Fruit fly (Drosophila melanogaster) whole organism, embryonic: ENCODE measurements around the gene LSm7.
A peak's percentile ranks its signal among the peaks of the same experiment; 100 is the strongest.

Experiments used
- Adf1 ChIP-seq: fragments of 200-800 bp; sonication (Bioruptor generic); IDR thresholded peaks from 2 replicates; pipeline ENCODE4 v1.3.6; 2022; ENCODE audit warnings: missing biosample characterization, missing genetic modification characterization
- Awh ChIP-seq: fragments of 200-800 bp; sonication (Bioruptor generic); IDR thresholded peaks from 2 replicates; pipeline ENCODE4, ENCODE4 v1.3.6; 2022; ENCODE audit warnings: missing biosample characterization, missing genetic modification characterization
- CG12299 ChIP-seq: fragments of 200-800 bp; sonication (Bioruptor generic); optimal IDR thresholded peaks from 2 replicates; lab custom pipeline; 2018; ENCODE audit warnings: missing biosample characterization, mild to moderate bottlenecking, missing genetic modification characterization
- CG12659 ChIP-seq: fragments of 200-800 bp; sonication (Bioruptor generic); optimal IDR thresholded peaks from 3 replicates; lab custom pipeline; 2017; ENCODE audit warnings: mild to moderate bottlenecking, missing biosample characterization, missing genetic modification reagents, missing genetic modification characterization
- CG14860 ChIP-seq: fragments of 200-800 bp; sonication (Bioruptor generic); IDR thresholded peaks from 3 replicates; pipeline ENCODE4 v1.3.6; 2022; ENCODE audit warnings: missing biosample characterization, missing genetic modification characterization; ENCODE audit not compliant: partially characterized antibody
- CG15514 ChIP-seq: fragments of 200-800 bp; sonication (Bioruptor generic); optimal IDR thresholded peaks from 3 replicates; lab custom pipeline; 2017; ENCODE audit warnings: missing biosample characterization, missing genetic modification characterization, mild to moderate bottlenecking, moderate library complexity, missing genetic modification reagents
- CG17568 ChIP-seq: fragments of 200-800 bp; sonication (Bioruptor generic); optimal IDR thresholded peaks from 2 replicates; lab custom pipeline; 2018; ENCODE audit warnings: missing biosample characterization, mild to moderate bottlenecking, missing genetic modification characterization, moderate library complexity
- CG1832 ChIP-seq: fragments of 200-800 bp; sonication (Bioruptor generic); optimal IDR thresholded peaks from 2 replicates; lab custom pipeline; 2017; ENCODE audit warnings: missing biosample characterization, mild to moderate bottlenecking, missing genetic modification characterization, inconsistent platforms
- CG2116 ChIP-seq: fragments of 200-800 bp; sonication (Bioruptor generic); optimal IDR thresholded peaks from 3 replicates; lab custom pipeline; 2018; ENCODE audit warnings: missing biosample characterization, mild to moderate bottlenecking, missing genetic modification characterization
- CG2678 ChIP-seq: fragments of 200-800 bp; sonication (Bioruptor generic); optimal IDR thresholded peaks from 3 replicates; lab custom pipeline; 2019; ENCODE audit warnings: missing biosample characterization, mild to moderate bottlenecking, missing genetic modification characterization, moderate library complexity
- CG3163 ChIP-seq: fragments of 200-800 bp; sonication (Bioruptor generic); optimal IDR thresholded peaks from 3 replicates; lab custom pipeline; 2016; ENCODE audit warnings: missing biosample characterization, missing genetic modification characterization
- CG3281 ChIP-seq: fragments of 200-800 bp; sonication (Bioruptor generic); optimal IDR thresholded peaks from 3 replicates; lab custom pipeline; 2017; ENCODE audit warnings: missing biosample characterization, mild to moderate bottlenecking, missing genetic modification characterization
- CG34376 ChIP-seq: fragments of 200-800 bp; sonication (Bioruptor generic); optimal IDR thresholded peaks from 2 replicates; lab custom pipeline; 2018; ENCODE audit warnings: missing biosample characterization, mild to moderate bottlenecking, missing genetic modification characterization
- CG4424 ChIP-seq: fragments of 200-800 bp; sonication (Bioruptor generic); optimal IDR thresholded peaks from 3 replicates; lab custom pipeline; 2016; ENCODE audit warnings: missing biosample characterization, missing genetic modification characterization
- CG6254 ChIP-seq: fragments of 200-800 bp; sonication (Bioruptor generic); optimal IDR thresholded peaks from 3 replicates; lab custom pipeline; 2017; ENCODE audit warnings: mild to moderate bottlenecking, missing biosample characterization, missing genetic modification reagents, missing genetic modification characterization
- CG7987 ChIP-seq: fragments of 200-800 bp; sonication (Bioruptor generic); optimal IDR thresholded peaks from 2 replicates; lab custom pipeline; 2018; ENCODE audit warnings: missing biosample characterization, mild to moderate bottlenecking, missing genetic modification characterization, moderate library complexity
- CG8089 ChIP-seq: fragments of 200-800 bp; sonication (Bioruptor generic); optimal IDR thresholded peaks from 3 replicates; lab custom pipeline; 2016; ENCODE audit warnings: missing biosample characterization, missing genetic modification characterization
- Chrac-16 ChIP-seq: fragments of 200-800 bp; sonication (Bioruptor generic); optimal IDR thresholded peaks from 3 replicates; lab custom pipeline; 2016; ENCODE audit warnings: missing biosample characterization, missing genetic modification characterization
- Dek ChIP-seq: fragments of 200-800 bp; sonication (Bioruptor generic); optimal IDR thresholded peaks from 3 replicates; lab custom pipeline; 2019; ENCODE audit warnings: missing biosample characterization, mild to moderate bottlenecking, missing genetic modification characterization, moderate library complexity
- HLH4C ChIP-seq: fragments of 200-800 bp; sonication (Bioruptor generic); IDR thresholded peaks from 3 replicates; pipeline ENCODE4 v1.3.6; 2022; ENCODE audit warnings: missing biosample characterization, missing genetic modification characterization; ENCODE audit not compliant: partially characterized antibody
- HLH54F ChIP-seq: fragments of 200-800 bp; sonication (Bioruptor generic); optimal IDR thresholded peaks from 3 replicates; lab custom pipeline; 2016; ENCODE audit warnings: missing biosample characterization, missing genetic modification characterization
- Hmr ChIP-seq: fragments of 200-800 bp; sonication (Bioruptor generic); optimal IDR thresholded peaks from 3 replicates; lab custom pipeline; 2017; ENCODE audit warnings: mild to moderate bottlenecking, missing biosample characterization, missing genetic modification reagents, missing genetic modification characterization
- Hr51 ChIP-seq, 2 experiments: fragments of 200-800 bp; sonication (Bioruptor generic); optimal IDR thresholded peaks; 2 replicates in 1 of 2; 3 replicates in 1 of 2; lab custom pipeline; 2016 to 2018; ENCODE audit warnings: missing biosample characterization in 2 of 2, missing genetic modification characterization in 2 of 2, mild to moderate bottlenecking in 1 of 2, moderate library complexity in 1 of 2
- Mes4 ChIP-seq: fragments of 200-800 bp; sonication (Bioruptor generic); optimal IDR thresholded peaks from 2 replicates; lab custom pipeline; 2016; ENCODE audit warnings: missing biosample characterization, missing genetic modification characterization
- NK7.1 ChIP-seq: fragments of 200-800 bp; sonication (Bioruptor generic); optimal IDR thresholded peaks from 3 replicates; lab custom pipeline; 2016; ENCODE audit warnings: missing biosample characterization, missing genetic modification characterization
- Nf-YA ChIP-seq: fragments of 200-800 bp; sonication (Bioruptor generic); IDR thresholded peaks from 2 replicates; pipeline ENCODE4 v1.3.6; 2022; ENCODE audit warnings: missing biosample characterization, missing genetic modification characterization
- Poxn ChIP-seq: fragments of 200-800 bp; sonication (Bioruptor generic); IDR thresholded peaks from 2 replicates; pipeline ENCODE4 v1.3.6; 2022; ENCODE audit warnings: missing biosample characterization, missing genetic modification characterization
- Ptx1 ChIP-seq: fragments of 200-800 bp; sonication (Bioruptor generic); IDR thresholded peaks from 2 replicates; pipeline ENCODE4 v1.3.6; 2022; ENCODE audit warnings: missing biosample characterization, missing genetic modification characterization
- Vsx1 ChIP-seq: fragments of 200-800 bp; sonication (Bioruptor generic); optimal IDR thresholded peaks from 2 replicates; lab custom pipeline; 2017; ENCODE audit warnings: missing biosample characterization, mild to moderate bottlenecking, missing genetic modification characterization, missing genetic modification reagents
- amos ChIP-seq: fragments of 200-800 bp; sonication (Bioruptor generic); IDR thresholded peaks from 2 replicates; pipeline ENCODE4 v1.3.6; 2022; ENCODE audit warnings: missing biosample characterization, missing genetic modification characterization; ENCODE audit not compliant: partially characterized antibody
- bab2 ChIP-seq: fragments of 200-800 bp; sonication (Bioruptor generic); optimal IDR thresholded peaks from 2 replicates; lab custom pipeline; 2016; ENCODE audit warnings: missing biosample characterization, missing genetic modification characterization
- chm ChIP-seq: fragments of 200-800 bp; sonication (Bioruptor generic); IDR thresholded peaks from 2 replicates; pipeline ENCODE4 v1.3.6; 2022; ENCODE audit warnings: missing biosample characterization, missing genetic modification characterization
- croc ChIP-seq: fragments of 200-800 bp; sonication (Bioruptor generic); conservative IDR thresholded peaks from 3 replicates; pipeline ENCODE4 v1.3.6; 2022; ENCODE audit warnings: missing biosample characterization, missing genetic modification characterization
- ewg ChIP-seq: fragments of 200-800 bp; sonication (Bioruptor generic); optimal IDR thresholded peaks from 3 replicates; lab custom pipeline; 2017; ENCODE audit warnings: mild to moderate bottlenecking, missing biosample characterization, missing genetic modification reagents, missing genetic modification characterization
- exex ChIP-seq: fragments of 200-800 bp; sonication (Bioruptor generic); optimal IDR thresholded peaks from 4 replicates; lab custom pipeline; 2018; ENCODE audit warnings: missing biosample characterization, mild to moderate bottlenecking, missing genetic modification characterization, moderate library complexity
- gsb ChIP-seq: fragments of 200-800 bp; sonication (Bioruptor generic); IDR thresholded peaks from 2 replicates; pipeline ENCODE4 v1.3.6; 2022; ENCODE audit warnings: missing biosample characterization, missing genetic modification characterization
- hkb ChIP-seq, 2 experiments: fragments of 200-800 bp in 1 of 2; fragments of >200 bp in 1 of 2; sonication (Bioruptor generic) in 1 of 2; IDR thresholded peaks in 1 of 2; optimal IDR thresholded peaks in 1 of 2; 2 replicates each; pipeline versions ENCODE4 v1.3.6 to Lab custom; 2017 to 2022; ENCODE audit warnings: missing biosample characterization in 1 of 2, missing genetic modification characterization in 1 of 2
- lola ChIP-seq, 3 experiments: fragments of >200 bp in 2 of 3; fragments of 200-800 bp in 1 of 3; sonication (Bioruptor generic) in 1 of 3; optimal IDR thresholded peaks; 2 replicates each; lab custom pipeline; 2017 to 2019; ENCODE audit warnings: missing biosample characterization in 3 of 3, missing genetic modification characterization in 3 of 3, mild to moderate bottlenecking in 1 of 3, moderate library complexity in 1 of 3
- nerfin-1 ChIP-seq: fragments of 200-800 bp; sonication (Bioruptor generic); optimal IDR thresholded peaks from 3 replicates; lab custom pipeline; 2019; ENCODE audit warnings: missing biosample characterization, mild to moderate bottlenecking, missing genetic modification characterization, moderate library complexity
- row ChIP-seq: fragments of 200-800 bp; sonication (Bioruptor generic); IDR thresholded peaks from 3 replicates; pipeline ENCODE4 v1.3.6; 2022; ENCODE audit warnings: missing biosample characterization, missing genetic modification characterization
- sc ChIP-seq, 3 experiments: fragments of >200 bp in 2 of 3; fragments of 200-800 bp in 1 of 3; sonication (Bioruptor generic) in 1 of 3; optimal IDR thresholded peaks; 2 replicates in 2 of 3; 3 replicates in 1 of 3; lab custom pipeline; 2017; ENCODE audit warnings: mild to moderate bottlenecking in 1 of 3, missing biosample characterization in 1 of 3, missing genetic modification characterization in 1 of 3, missing genetic modification reagents in 1 of 3
- sens ChIP-seq: fragments of 200-800 bp; sonication (Bioruptor generic); peaks from one replicate; lab custom pipeline; 2016; ENCODE audit warnings: missing biosample characterization, missing genetic modification characterization
- sens-2 ChIP-seq: fragments of 200-800 bp; sonication (Bioruptor generic); IDR thresholded peaks from 2 replicates; pipeline ENCODE4 v1.3.6; 2022; ENCODE audit warnings: missing biosample characterization, missing genetic modification characterization
- slp2 ChIP-seq: fragments of 200-800 bp; sonication (Bioruptor generic); optimal IDR thresholded peaks from 2 replicates; lab custom pipeline; 2016; ENCODE audit warnings: missing biosample characterization, missing genetic modification characterization
- sr ChIP-seq: fragments of 200-800 bp; sonication (Bioruptor generic); IDR thresholded peaks from 3 replicates; pipeline ENCODE4 v1.3.6; 2022; ENCODE audit warnings: missing biosample characterization, missing genetic modification characterization
- trh ChIP-seq: fragments of 200-800 bp; sonication (Bioruptor generic); optimal IDR thresholded peaks from 2 replicates; lab custom pipeline; 2016; ENCODE audit warnings: missing biosample characterization, missing genetic modification characterization

Gene LSm7

dm6 chr2L:16719643-16720515, 23.0 kb downstream of the LSm7 start, which contains the start of gene Cyt-c-p (continued):
- TF ChIP-seq nerfin-1 (tag; lab: Kevin White, UChicago) (peak; percentile 19), Chrac-16 (GFP tag; lab: Kevin White, UChicago) (peak; percentile 2), hkb (optimal IDR thresholded peaks at IDR 0.05; lab: Kevin White, UChicago) (peak; percentile 75), hkb (GFP tag; IDR thresholded peaks at IDR 0.05; lab: Robert Waterston, UW) (0 out of 2 replicates have a peak, but pooled peaks have one; percentile 25), sc (optimal IDR thresholded peaks at IDR 0.05; lab: Kevin White, UChicago) (no peak), sc (GFP tag; optimal IDR thresholded peaks at IDR 0.05; lab: Kevin White, UChicago) (no peak), Nf-YA (GFP tag; lab: Robert Waterston, UW) (no peak), CG2678 (tag; lab: Kevin White, UChicago) (peak; percentile 38), exex (tag; lab: Kevin White, UChicago) (peak; percentile 44), bab2 (GFP tag; lab: Kevin White, UChicago) (no peak), trh (GFP tag; lab: Kevin White, UChicago) (no peak), slp2 (GFP tag; lab: Kevin White, UChicago) (no peak), CG6254 (GFP tag; lab: Kevin White, UChicago) (no peak), CG14860 (GFP tag; lab: Robert Waterston, UW) (peak; percentile 17; the same call in 1 of the 3 replicates), CG3163 (GFP tag; lab: Kevin White, UChicago) (no peak), ewg (peak; percentile 1), Hmr (GFP tag; lab: Kevin White, UChicago) (peak; percentile 55), lola (GFP tag; optimal IDR thresholded peaks at IDR 0.05; lab: Kevin White, UChicago) (peak in 1 of 3 experiments; percentile 3), amos (GFP tag; lab: Robert Waterston, UW) (peak; percentile 64; the same call in 1 of the 2 replicates), CG34376 (peak; percentile 88), sens-2 (no peak), CG4424 (GFP tag; lab: Kevin White, UChicago) (no peak), Poxn (GFP tag; lab: Robert Waterston, UW) (no peak), sens (GFP tag; lab: Kevin White, UChicago) (peak; percentile 82), Dek (tag; lab: Kevin White, UChicago) (peak; percentile 4), sr (no peak), Vsx1 (GFP tag; lab: Kevin White, UChicago) (peak; percentile 17), HLH54F (peak; percentile 9), croc (GFP tag; lab: Robert Waterston, UW) (no peak), CG15514 (GFP tag; lab: Kevin White, UChicago) (peak; percentile 79), Awh (GFP tag; lab: Robert Waterston, UW) (no peak), CG17568 (GFP tag; lab: Kevin White, UChicago) (no peak), NK7.1 (GFP tag; lab: Kevin White, UChicago) (no peak), Mes4 (GFP tag; lab: Kevin White, UChicago) (peak; percentile 7), chm (GFP tag; lab: Robert Waterston, UW) (peak; percentile 67; the same call in 1 of the 2 replicates), Ptx1 (no peak), HLH4C (GFP tag; lab: Robert Waterston, UW) (peak; percentile 44; the same call in 1 of the 3 replicates), CG3281 (GFP tag; lab: Kevin White, UChicago) (peak; percentile 47), CG8089 (GFP tag; lab: Kevin White, UChicago) (peak; percentile 27), Adf1 (GFP tag; lab: Robert Waterston, UW) (no peak; the same call in 1 of the 2 replicates), CG12299 (peak; percentile 45), CG1832 (GFP tag; lab: Kevin White, UChicago) (peak; percentile 22), CG12659 (GFP tag; lab: Kevin White, UChicago) (peak; percentile 81), Hr51 (GFP tag; optimal IDR thresholded peaks at IDR 0.05; lab: Kevin White, UChicago) (peak in 1 of 2 experiments; percentile 16), CG2116 (GFP tag; lab: Kevin White, UChicago) (peak; percentile 76), gsb (GFP tag; lab: Robert Waterston, UW) (no peak), row (GFP tag; lab: Robert Waterston, UW) (peak; percentile 44; the same call in 2 of the 3 replicates), CG7987 (peak; percentile 18)
